Fruit fly (Drosophila melanogaster) whole organism, embryonic: Measurements from ENCODE around the gene CG9263.

ENCODE experiments used
- Atf-2 ChIP-seq: fragments of 200-800 bp; sonication (Bioruptor generic); optimal IDR thresholded peaks from 2 replicates; lab custom pipeline; 2016; ENCODE audit warnings: missing biosample characterization, missing genetic modification characterization
- Blimp-1 ChIP-seq: fragments of 200-800 bp; sonication (Bioruptor generic); optimal IDR thresholded peaks from 3 replicates; lab custom pipeline; 2018; ENCODE audit warnings: missing biosample characterization, missing genetic modification characterization, mild to moderate bottlenecking, moderate library complexity, missing genetic modification reagents
- CG10147 ChIP-seq: fragments of 200-800 bp; sonication (Bioruptor generic); optimal IDR thresholded peaks from 2 replicates; lab custom pipeline; 2019; ENCODE audit warnings: missing biosample characterization, mild to moderate bottlenecking, missing genetic modification characterization, moderate library complexity
- CG10654 ChIP-seq: fragments of 200-800 bp; sonication (Bioruptor generic); optimal IDR thresholded peaks from 2 replicates; lab custom pipeline; 2016; ENCODE audit warnings: missing biosample characterization, missing genetic modification characterization
- CG11398 ChIP-seq: fragments of 200-800 bp; sonication (Bioruptor generic); optimal IDR thresholded peaks from 2 replicates; lab custom pipeline; 2016; ENCODE audit warnings: missing biosample characterization, missing genetic modification characterization
- CG1233 ChIP-seq: fragments of 200-800 bp; sonication (Bioruptor generic); optimal IDR thresholded peaks from 4 replicates; lab custom pipeline; 2018; ENCODE audit warnings: missing biosample characterization, mild to moderate bottlenecking, missing genetic modification characterization
- CG14014 ChIP-seq: fragments of 200-800 bp; sonication (Bioruptor generic); IDR thresholded peaks from 2 replicates; pipeline ENCODE4 v1.3.6; 2022; ENCODE audit warnings: missing biosample characterization, missing genetic modification characterization
- CG14710 ChIP-seq: fragments of 200-800 bp; sonication (Bioruptor generic); optimal IDR thresholded peaks from 3 replicates; lab custom pipeline; 2019; ENCODE audit warnings: missing biosample characterization, mild to moderate bottlenecking, missing genetic modification characterization, moderate library complexity
- CG1603 ChIP-seq: fragments of 200-800 bp; sonication (Bioruptor generic); optimal IDR thresholded peaks from 2 replicates; lab custom pipeline; 2019; ENCODE audit warnings: missing biosample characterization, mild to moderate bottlenecking, missing genetic modification characterization, moderate library complexity
- CG1647 ChIP-seq: fragments of 200-800 bp; sonication (Bioruptor generic); optimal IDR thresholded peaks from 3 replicates; lab custom pipeline; 2016; ENCODE audit warnings: missing biosample characterization, missing genetic modification characterization
- CG16863 ChIP-seq: fragments of 200-800 bp; sonication (Bioruptor generic); optimal IDR thresholded peaks from 3 replicates; lab custom pipeline; 2016; ENCODE audit warnings: missing biosample characterization, missing genetic modification characterization
- CG17612 ChIP-seq: fragments of 200-800 bp; sonication (Bioruptor generic); IDR thresholded peaks from 2 replicates; pipeline ENCODE4 v1.3.6; 2022; ENCODE audit warnings: missing biosample characterization, missing genetic modification characterization
- CG17802 ChIP-seq: fragments of 200-800 bp; sonication (Bioruptor generic); optimal IDR thresholded peaks from 2 replicates; lab custom pipeline; 2018; ENCODE audit warnings: missing biosample characterization, mild to moderate bottlenecking, missing genetic modification characterization, moderate library complexity
- CG2202 ChIP-seq: fragments of 200-800 bp; sonication (Bioruptor generic); optimal IDR thresholded peaks from 2 replicates; lab custom pipeline; 2018; ENCODE audit warnings: missing biosample characterization, mild to moderate bottlenecking, missing genetic modification characterization
- CG30403 ChIP-seq: fragments of 200-800 bp; sonication (Bioruptor generic); optimal IDR thresholded peaks from 3 replicates; lab custom pipeline; 2016; ENCODE audit warnings: missing biosample characterization, missing genetic modification characterization
- CG31388 ChIP-seq: fragments of 200-800 bp; sonication (Bioruptor generic); optimal IDR thresholded peaks from 2 replicates; lab custom pipeline; 2016; ENCODE audit warnings: missing biosample characterization, missing genetic modification characterization
- CG32532 ChIP-seq: fragments of 200-800 bp; sonication (Bioruptor generic); IDR thresholded peaks from 2 replicates; pipeline ENCODE4 v1.3.6; 2022; ENCODE audit warnings: missing biosample characterization, missing genetic modification characterization
- CG4730 ChIP-seq: fragments of 200-800 bp; sonication (Bioruptor generic); IDR thresholded peaks from 2 replicates; pipeline ENCODE4 v1.3.6; 2022; ENCODE audit warnings: missing biosample characterization, missing genetic modification characterization
- CG6654 ChIP-seq: fragments of 200-800 bp; sonication (Bioruptor generic); optimal IDR thresholded peaks from 2 replicates; lab custom pipeline; 2017; ENCODE audit warnings: missing biosample characterization, mild to moderate bottlenecking, missing genetic modification characterization
- CG8765 ChIP-seq: fragments of 200-800 bp; sonication (Bioruptor generic); IDR thresholded peaks from 2 replicates; pipeline ENCODE4 v1.3.6; 2022; ENCODE audit warnings: missing biosample characterization, missing genetic modification characterization
- Camta ChIP-seq: fragments of 200-800 bp; sonication (Bioruptor generic); optimal IDR thresholded peaks from 2 replicates; lab custom pipeline; 2016; ENCODE audit warnings: missing biosample characterization, missing genetic modification characterization
- Elba2 ChIP-seq: fragments of 200-800 bp; sonication (Bioruptor generic); optimal IDR thresholded peaks from 3 replicates; lab custom pipeline; 2016; ENCODE audit warnings: missing biosample characterization, missing genetic modification characterization
- Fer2 ChIP-seq: fragments of 200-800 bp; sonication (Bioruptor generic); optimal IDR thresholded peaks from 2 replicates; lab custom pipeline; 2018; ENCODE audit warnings: missing biosample characterization, mild to moderate bottlenecking, missing genetic modification characterization, moderate library complexity
- H15 ChIP-seq: fragments of 200-800 bp; sonication (Bioruptor generic); IDR thresholded peaks from 3 replicates; pipeline ENCODE4 v1.3.6; 2022; ENCODE audit warnings: missing biosample characterization, missing genetic modification characterization
- HLHmδ ChIP-seq: fragments of 200-800 bp; sonication (Bioruptor generic); optimal IDR thresholded peaks from 2 replicates; lab custom pipeline; 2018; ENCODE audit warnings: missing biosample characterization, mild to moderate bottlenecking, missing genetic modification characterization, moderate library complexity
- Hand ChIP-seq: fragments of 200-800 bp; sonication (Bioruptor generic); optimal IDR thresholded peaks from 2 replicates; lab custom pipeline; 2017; ENCODE audit warnings: mild to moderate bottlenecking, missing biosample characterization, missing genetic modification reagents, missing genetic modification characterization
- Hmr ChIP-seq: fragments of 200-800 bp; sonication (Bioruptor generic); optimal IDR thresholded peaks from 3 replicates; lab custom pipeline; 2017; ENCODE audit warnings: mild to moderate bottlenecking, missing biosample characterization, missing genetic modification reagents, missing genetic modification characterization
- Oaz ChIP-seq: fragments of 200-800 bp; sonication (Bioruptor generic); IDR thresholded peaks from 2 replicates; pipeline ENCODE4 v1.3.6; 2022; ENCODE audit warnings: missing biosample characterization, missing genetic modification characterization
- Scr ChIP-seq: fragments of 200-800 bp; sonication (Bioruptor generic); IDR thresholded peaks from 2 replicates; pipeline ENCODE4 v1.3.6; 2022; ENCODE audit warnings: missing biosample characterization, missing genetic modification characterization; ENCODE audit not compliant: partially characterized antibody
- Usf ChIP-seq: fragments of 200-800 bp; sonication (Bioruptor generic); optimal IDR thresholded peaks from 2 replicates; lab custom pipeline; 2017; ENCODE audit warnings: missing genotype, missing biosample characterization, missing genetic modification characterization
- aop ChIP-seq: fragments of 200-800 bp; sonication (Bioruptor generic); IDR thresholded peaks from 2 replicates; pipeline ENCODE4 v1.3.6; 2022; ENCODE audit warnings: missing biosample characterization, missing genetic modification characterization
- ase ChIP-seq: fragments of 200-800 bp; sonication (Bioruptor generic); IDR thresholded peaks from 3 replicates; pipeline ENCODE4 v1.3.6; 2022; ENCODE audit warnings: missing biosample characterization, missing genetic modification characterization
- cad ChIP-seq: fragments of >200 bp; optimal IDR thresholded peaks from 2 replicates; lab custom pipeline; 2017; ENCODE audit warnings: missing biosample characterization, missing genetic modification characterization
- cato ChIP-seq: fragments of 200-800 bp; sonication (Bioruptor generic); optimal IDR thresholded peaks from 2 replicates; lab custom pipeline; 2016; ENCODE audit warnings: missing biosample characterization, missing genetic modification characterization, borderline replicate concordance
- dmrt99B ChIP-seq: fragments of 200-800 bp; sonication (Bioruptor generic); optimal IDR thresholded peaks from 2 replicates; lab custom pipeline; 2018; ENCODE audit warnings: missing biosample characterization, mild to moderate bottlenecking, missing genetic modification characterization, moderate library complexity
- gcm2 ChIP-seq: fragments of 200-800 bp; sonication (Bioruptor generic); optimal IDR thresholded peaks from 2 replicates; lab custom pipeline; 2016; ENCODE audit warnings: missing biosample characterization, missing genetic modification characterization
- ind ChIP-seq: fragments of 200-800 bp; sonication (Bioruptor generic); optimal IDR thresholded peaks from 3 replicates; lab custom pipeline; 2016; ENCODE audit warnings: missing biosample characterization, missing genetic modification characterization
- lola ChIP-seq, 3 experiments: fragments of >200 bp in 2 of 3; fragments of 200-800 bp in 1 of 3; sonication (Bioruptor generic) in 1 of 3; optimal IDR thresholded peaks; 2 replicates each; lab custom pipeline; 2017 to 2019; ENCODE audit warnings: missing biosample characterization in 3 of 3, missing genetic modification characterization in 3 of 3, mild to moderate bottlenecking in 1 of 3, moderate library complexity in 1 of 3
- mld ChIP-seq: fragments of 200-800 bp; sonication (Bioruptor generic); IDR thresholded peaks from 3 replicates; pipeline ENCODE4 v1.3.6; 2022; ENCODE audit warnings: missing biosample characterization, missing genetic modification characterization; ENCODE audit not compliant: partially characterized antibody
- peb ChIP-seq: fragments of 200-800 bp; sonication (Bioruptor generic); IDR thresholded peaks from 2 replicates; pipeline ENCODE4 v1.3.6; 2022; ENCODE audit warnings: missing biosample characterization, missing genetic modification characterization
- pum ChIP-seq: fragments of 200-800 bp; sonication (Bioruptor generic); optimal IDR thresholded peaks from 2 replicates; lab custom pipeline; 2016; ENCODE audit warnings: missing biosample characterization, missing genetic modification characterization
- sc ChIP-seq, 3 experiments: fragments of >200 bp in 2 of 3; fragments of 200-800 bp in 1 of 3; sonication (Bioruptor generic) in 1 of 3; optimal IDR thresholded peaks; 2 replicates in 2 of 3; 3 replicates in 1 of 3; lab custom pipeline; 2017; ENCODE audit warnings: mild to moderate bottlenecking in 1 of 3, missing biosample characterization in 1 of 3, missing genetic modification characterization in 1 of 3, missing genetic modification reagents in 1 of 3
- scrt ChIP-seq: fragments of 200-800 bp; sonication (Bioruptor generic); optimal IDR thresholded peaks from 2 replicates; lab custom pipeline; 2018; ENCODE audit warnings: missing biosample characterization, mild to moderate bottlenecking, missing genetic modification characterization, moderate library complexity
- sd ChIP-seq: fragments of 200-800 bp; sonication (Bioruptor generic); optimal IDR thresholded peaks from 3 replicates; lab custom pipeline; 2018; ENCODE audit warnings: missing biosample characterization, mild to moderate bottlenecking, missing genetic modification characterization, moderate library complexity
- slou ChIP-seq: fragments of 200-800 bp; sonication (Bioruptor generic); optimal IDR thresholded peaks from 3 replicates; lab custom pipeline; 2016; ENCODE audit warnings: missing biosample characterization, missing genetic modification characterization
- sug ChIP-seq: fragments of 200-800 bp; optimal IDR thresholded peaks from 2 replicates; lab custom pipeline; 2019; ENCODE audit warnings: missing biosample characterization, mild to moderate bottlenecking, missing genetic modification characterization, moderate library complexity
- trh ChIP-seq: fragments of 200-800 bp; sonication (Bioruptor generic); optimal IDR thresholded peaks from 2 replicates; lab custom pipeline; 2016; ENCODE audit warnings: missing biosample characterization, missing genetic modification characterization
- unpg ChIP-seq: fragments of 200-800 bp; sonication (Bioruptor generic); optimal IDR thresholded peaks from 3 replicates; lab custom pipeline; 2018; ENCODE audit warnings: missing biosample characterization, mild to moderate bottlenecking, missing genetic modification characterization, moderate library complexity

CG9263 gene

DNA sequence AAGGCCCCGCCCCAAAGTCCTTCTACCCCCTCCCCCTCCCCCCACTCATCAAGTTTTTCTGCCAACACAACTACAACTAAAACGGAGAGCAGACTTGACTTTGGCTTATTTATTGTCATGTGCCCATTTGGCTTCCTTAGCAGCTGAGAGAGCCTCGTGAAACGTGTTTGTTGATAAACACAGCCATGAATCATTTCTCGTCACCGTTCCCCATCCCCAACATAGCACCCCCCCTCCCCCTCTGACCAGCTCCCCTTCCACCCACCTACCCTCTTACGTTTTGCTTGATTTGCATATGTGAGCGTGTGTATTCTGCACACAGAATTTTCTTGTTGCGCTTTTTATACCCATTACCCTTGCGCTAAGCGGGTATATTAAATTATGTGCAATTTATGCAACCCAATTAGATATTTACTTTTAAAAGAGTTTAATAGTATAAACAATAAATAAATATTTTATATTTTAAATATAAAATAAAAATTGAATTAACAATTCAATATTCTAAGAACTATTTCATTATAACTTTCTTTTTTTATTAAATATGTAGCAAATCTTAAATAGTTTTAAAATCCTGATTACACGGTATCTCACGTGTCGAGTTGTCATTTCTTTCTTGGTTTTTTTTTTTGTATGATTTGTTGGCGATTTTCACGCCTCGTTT lies 29.5 kb upstream of the CG9263 start (continued):
- TF ChIP-seq cad (no peak), slou (no peak), scrt (GFP tag; lab: Kevin White, UChicago) (peak; percentile 32), sug (tag; lab: Kevin White, UChicago) (no peak), Blimp-1 (GFP tag; lab: Kevin White, UChicago) (peak; percentile 41), CG1647 (GFP tag; lab: Kevin White, UChicago) (no peak), CG8765 (GFP tag; lab: Robert Waterston, UW) (no peak), CG31388 (GFP tag; lab: Kevin White, UChicago) (no peak), ind (GFP tag; lab: Kevin White, UChicago) (no peak), H15 (GFP tag; lab: Robert Waterston, UW) (no peak), cato (no peak)

DNA sequence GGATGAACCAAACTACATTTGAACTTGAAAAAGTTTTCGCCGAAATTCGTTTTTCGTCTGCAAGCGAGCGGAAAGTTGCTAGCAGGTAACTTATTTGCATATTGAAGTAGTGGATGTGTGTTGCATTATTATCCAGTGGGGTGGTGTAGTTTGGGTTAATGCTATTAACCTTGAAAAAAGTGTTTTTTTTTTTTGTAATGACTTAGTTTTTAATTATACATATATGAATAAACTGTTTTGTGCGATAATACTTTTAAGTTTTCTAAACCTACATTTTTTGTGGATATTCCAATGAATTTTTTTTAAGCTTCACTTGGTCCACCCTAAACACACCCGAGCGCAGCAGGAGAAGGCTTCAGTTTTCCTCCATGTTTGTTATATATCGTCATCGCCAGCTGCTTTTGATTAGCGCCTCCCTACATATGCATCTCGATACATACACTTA lies 28.6 kb upstream of the CG9263 start:
- TF ChIP-seq CG14710 (tag; lab: Kevin White, UChicago) (peak; percentile 54), CG10654 (no peak), CG14014 (GFP tag; lab: Robert Waterston, UW) (0 out of 2 replicates have a peak, but pooled peaks have one; percentile 12), Fer2 (no peak), CG2202 (tag; lab: Kevin White, UChicago) (no peak), Hand (no peak), trh (GFP tag; lab: Kevin White, UChicago) (no peak), CG30403 (GFP tag; lab: Kevin White, UChicago) (peak; percentile 29), Camta (GFP tag; lab: Kevin White, UChicago) (no peak), Hmr (GFP tag; lab: Kevin White, UChicago) (no peak), mld (GFP tag; lab: Robert Waterston, UW) (no peak), sd (tag; lab: Kevin White, UChicago) (no peak), CG4730 (GFP tag; lab: Robert Waterston, UW) (no peak), CG10147 (GFP tag; lab: Kevin White, UChicago) (no peak), Scr (GFP tag; lab: Robert Waterston, UW) (no peak), Atf-2 (GFP tag; lab: Kevin White, UChicago) (no peak), pum (GFP tag; lab: Kevin White, UChicago) (no peak), lola (GFP tag; optimal IDR thresholded peaks at IDR 0.05; lab: Kevin White, UChicago) (peak in 1 of 3 experiments; percentile 61), CG1603 (tag; lab: Kevin White, UChicago) (no peak), cato (peak; percentile 0), peb (GFP tag; lab: Robert Waterston, UW) (peak; percentile 29; the same call in 1 of the 2 replicates), CG17612 (GFP tag; lab: Robert Waterston, UW) (no peak), CG6654 (GFP tag; lab: Kevin White, UChicago) (peak; percentile 10), CG1233 (GFP tag; lab: Kevin White, UChicago) (peak; percentile 32), CG32532 (GFP tag; lab: Robert Waterston, UW) (no peak), gcm2 (GFP tag; lab: Kevin White, UChicago) (no peak), CG11398 (GFP tag; lab: Kevin White, UChicago) (no peak), CG17802 (tag; lab: Kevin White, UChicago) (no peak), Usf (GFP tag; lab: Kevin White, UChicago) (no peak), Oaz (no peak), HLHmδ (GFP tag; lab: Kevin White, UChicago) (no peak), CG16863 (no peak), unpg (peak; percentile 47), dmrt99B (tag; lab: Kevin White, UChicago) (peak; percentile 63), ase (GFP tag; lab: Robert Waterston, UW) (peak; percentile 43; the same call in 1 of the 3 replicates), aop (GFP tag; lab: Robert Waterston, UW) (no peak), sc (optimal IDR thresholded peaks at IDR 0.05; lab: Kevin White, UChicago) (no peak), sc (GFP tag; optimal IDR thresholded peaks at IDR 0.05; lab: Kevin White, UChicago) (peak; percentile 5), Elba2 (GFP tag; lab: Kevin White, UChicago) (no peak)
